Fruit fly (Drosophila melanogaster) whole organism, embryonic: Measurements from ENCODE around the gene CG9173.

Experiments used
- Bgb ChIP-seq: fragments of 200-800 bp; sonication (Bioruptor generic); IDR thresholded peaks from 2 replicates; pipeline ENCODE4 v1.3.6; 2022; ENCODE audit warnings: missing biosample characterization, missing genetic modification characterization; ENCODE audit not compliant: partially characterized antibody
- CG14050 ChIP-seq: fragments of 200-800 bp; sonication (Bioruptor generic); IDR thresholded peaks from 3 replicates; pipeline ENCODE4 v1.3.6; 2022; ENCODE audit warnings: missing biosample characterization, missing genetic modification characterization
- CG2202 ChIP-seq: fragments of 200-800 bp; sonication (Bioruptor generic); optimal IDR thresholded peaks from 2 replicates; lab custom pipeline; 2018; ENCODE audit warnings: missing biosample characterization, mild to moderate bottlenecking, missing genetic modification characterization
- CG6654 ChIP-seq: fragments of 200-800 bp; sonication (Bioruptor generic); optimal IDR thresholded peaks from 2 replicates; lab custom pipeline; 2017; ENCODE audit warnings: missing biosample characterization, mild to moderate bottlenecking, missing genetic modification characterization
- Neu2 ChIP-seq: fragments of 200-800 bp; sonication (Bioruptor generic); optimal IDR thresholded peaks from 3 replicates; lab custom pipeline; 2016; ENCODE audit warnings: missing biosample characterization, missing genetic modification characterization, borderline replicate concordance
- Ptx1 ChIP-seq: fragments of 200-800 bp; sonication (Bioruptor generic); IDR thresholded peaks from 2 replicates; pipeline ENCODE4 v1.3.6; 2022; ENCODE audit warnings: missing biosample characterization, missing genetic modification characterization
- Sry-δ ChIP-seq: fragments of 200-800 bp; sonication (Bioruptor generic); optimal IDR thresholded peaks from 2 replicates; lab custom pipeline; 2016; ENCODE audit warnings: missing biosample characterization, missing genetic modification characterization
- amos ChIP-seq: fragments of 200-800 bp; sonication (Bioruptor generic); IDR thresholded peaks from 2 replicates; pipeline ENCODE4 v1.3.6; 2022; ENCODE audit warnings: missing biosample characterization, missing genetic modification characterization; ENCODE audit not compliant: partially characterized antibody
- az2 ChIP-seq: fragments of 200-800 bp; sonication (Bioruptor generic); optimal IDR thresholded peaks from 3 replicates; lab custom pipeline; 2016; ENCODE audit warnings: missing biosample characterization, missing genetic modification characterization
- gfzf ChIP-seq: fragments of 200-800 bp; sonication (Bioruptor generic); optimal IDR thresholded peaks from 2 replicates; lab custom pipeline; 2016; ENCODE audit warnings: missing biosample characterization, mild to moderate bottlenecking, missing genetic modification characterization, moderate library complexity
- h ChIP-seq: fragments of >200 bp; optimal IDR thresholded peaks from 2 replicates; lab custom pipeline; 2017

DNA sequence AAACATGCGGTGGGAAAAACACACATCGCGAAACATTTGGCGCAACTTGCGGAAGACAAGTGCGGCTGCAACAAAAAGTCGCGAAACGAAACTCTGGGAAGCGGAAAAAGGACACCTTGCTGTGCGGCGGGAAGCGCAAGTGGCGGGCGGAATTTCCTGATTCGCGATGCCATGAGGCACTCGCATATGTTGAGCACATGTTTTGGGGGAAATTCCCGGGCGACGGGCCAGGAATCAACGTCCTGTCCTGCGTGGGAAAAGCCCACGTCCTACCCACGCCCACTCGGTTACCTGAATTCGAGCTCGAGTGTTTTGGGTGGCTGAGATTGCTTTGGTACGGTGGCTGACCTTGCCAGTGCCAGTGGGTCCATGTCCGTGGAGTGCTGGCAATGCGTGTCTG lies 38.6 kb upstream of the CG9173 start:
- TF ChIP-seq CG14050 (GFP tag; lab: Robert Waterston, UW) (no peak), h (lab: Kevin White, UChicago) (no peak), Bgb (GFP tag; lab: Robert Waterston, UW) (no peak), CG2202 (tag; lab: Kevin White, UChicago) (no peak), amos (GFP tag; lab: Robert Waterston, UW) (no peak), Sry-δ (GFP tag; lab: Kevin White, UChicago) (no peak), Neu2 (GFP tag; lab: Kevin White, UChicago) (no peak), Ptx1 (GFP tag; lab: Robert Waterston, UW) (no peak), CG6654 (GFP tag; lab: Kevin White, UChicago) (no peak), gfzf (GFP tag; lab: Kevin White, UChicago) (no peak), az2 (GFP tag; lab: Kevin White, UChicago) (no peak)
